Worm (Caenorhabditis elegans) whole organism, mixed stage, embryonic: Measurements from ENCODE around the gene H03G16.5.
A peak's percentile ranks its signal among the peaks of the same experiment; 100 is the strongest.

ENCODE experiments used
- M03D4.4 ChIP-seq: sonication (generic microtip); optimal IDR thresholded peaks from 2 replicates; lab custom pipeline; 2017; ENCODE audit warnings: mild to moderate bottlenecking, missing genetic modification characterization, missing compliant biosample characterization
- bed-3 ChIP-seq: fragments of 200-800 bp; sonication (Bioruptor generic); optimal IDR thresholded peaks from 3 replicates; lab custom pipeline; 2018; ENCODE audit warnings: mild to moderate bottlenecking, missing genetic modification characterization, moderate library complexity, missing compliant biosample characterization
- blmp-1 ChIP-seq: fragments of 150-350 bp; optimal IDR thresholded peaks from 2 replicates; lab custom pipeline; 2014; ENCODE audit warnings: missing biosample characterization, missing genetic modification characterization
- ceh-39 ChIP-seq: fragments of 150-350 bp; optimal IDR thresholded peaks from 2 replicates; lab custom pipeline; 2014; ENCODE audit warnings: missing biosample characterization, missing genetic modification characterization
- ceh-43 ChIP-seq: fragments of 200-800 bp; sonication (Bioruptor generic); optimal IDR thresholded peaks from 2 replicates; lab custom pipeline; 2018; ENCODE audit warnings: mild to moderate bottlenecking, missing genetic modification characterization, moderate library complexity, missing compliant biosample characterization
- ceh-83 ChIP-seq: fragments of 200-800 bp; sonication (Bioruptor generic); optimal IDR thresholded peaks from 2 replicates; lab custom pipeline; 2018; ENCODE audit warnings: mild to moderate bottlenecking, missing genetic modification characterization, missing compliant biosample characterization
- ces-1 ChIP-seq: fragments of 150-350 bp; optimal IDR thresholded peaks from 2 replicates; lab custom pipeline; 2014; ENCODE audit warnings: missing biosample characterization, missing genetic modification reagents, missing genetic modification characterization
- cnd-1 ChIP-seq: fragments of 200-800 bp; sonication (Bioruptor generic); optimal IDR thresholded peaks from 2 replicates; lab custom pipeline; 2018; ENCODE audit warnings: mild to moderate bottlenecking, missing genetic modification characterization, missing compliant biosample characterization
- drap-1 ChIP-seq: fragments of 200-800 bp; sonication (Bioruptor generic); optimal IDR thresholded peaks from 3 replicates; lab custom pipeline; 2018; ENCODE audit warnings: mild to moderate bottlenecking, missing genetic modification characterization, missing compliant biosample characterization
- elt-1 ChIP-seq: sonication (generic microtip); optimal IDR thresholded peaks from 2 replicates; lab custom pipeline; 2017; ENCODE audit warnings: missing genetic modification characterization, mild to moderate bottlenecking, missing compliant biosample characterization, antibody characterized with exemption, moderate library complexity, borderline replicate concordance; ENCODE audit not compliant: insufficient read depth
- elt-3 ChIP-seq: fragments of 150-350 bp; optimal IDR thresholded peaks from 2 replicates; lab custom pipeline; 2014; ENCODE audit warnings: missing biosample characterization, missing genetic modification characterization
- flh-1 ChIP-seq: fragments of 200-800 bp; sonication (Bioruptor generic); optimal IDR thresholded peaks from 2 replicates; lab custom pipeline; 2018; ENCODE audit warnings: mild to moderate bottlenecking, missing genetic modification characterization, moderate library complexity, missing compliant biosample characterization
- ham-2 ChIP-seq: fragments of 200-800 bp; sonication (Bioruptor generic); optimal IDR thresholded peaks from 2 replicates; lab custom pipeline; 2018; ENCODE audit warnings: mild to moderate bottlenecking, missing genetic modification characterization, missing compliant biosample characterization
- hlh-1 ChIP-seq: fragments of 150-350 bp; optimal IDR thresholded peaks from 2 replicates; lab custom pipeline; 2014; ENCODE audit warnings: missing biosample characterization, missing genetic modification reagents, missing genetic modification characterization
- lin-13 ChIP-seq: fragments of 150-350 bp; optimal IDR thresholded peaks from 2 replicates; lab custom pipeline; 2014; ENCODE audit warnings: missing biosample characterization, missing genetic modification characterization
- lin-32 ChIP-seq: fragments of 200-800 bp; sonication (Bioruptor generic); optimal IDR thresholded peaks from 2 replicates; lab custom pipeline; 2018; ENCODE audit warnings: mild to moderate bottlenecking, missing genetic modification characterization, missing compliant biosample characterization
- lsy-2 ChIP-seq: fragments of 150-350 bp; optimal IDR thresholded peaks from 2 replicates; lab custom pipeline; 2014; ENCODE audit warnings: missing biosample characterization, missing genetic modification characterization
- mab-5 ChIP-seq: fragments of 150-350 bp; optimal IDR thresholded peaks from 2 replicates; lab custom pipeline; 2014; ENCODE audit warnings: missing biosample characterization, missing genetic modification characterization
- mep-1 ChIP-seq: fragments of 150-350 bp; optimal IDR thresholded peaks from 2 replicates; lab custom pipeline; 2017; ENCODE audit warnings: missing biosample characterization, missing genetic modification reagents, missing genetic modification characterization, inconsistent platforms
- mls-2 ChIP-seq: sonication (generic microtip); optimal IDR thresholded peaks from 2 replicates; lab custom pipeline; 2016; ENCODE audit warnings: mild to moderate bottlenecking, missing genetic modification characterization, moderate library complexity, missing compliant biosample characterization
- nhr-12 ChIP-seq: fragments of 150-350 bp; optimal IDR thresholded peaks from 2 replicates; lab custom pipeline; 2014; ENCODE audit warnings: missing biosample characterization, missing genetic modification characterization
- nhr-2 ChIP-seq: fragments of 150-350 bp; optimal IDR thresholded peaks from 2 replicates; lab custom pipeline; 2014; ENCODE audit warnings: missing biosample characterization, missing genetic modification characterization
- nhr-237 ChIP-seq: fragments of 150-350 bp; optimal IDR thresholded peaks from 2 replicates; lab custom pipeline; 2014; ENCODE audit warnings: missing biosample characterization, missing genetic modification characterization
- nhr-28 ChIP-seq: fragments of 150-350 bp; optimal IDR thresholded peaks from 2 replicates; lab custom pipeline; 2014; ENCODE audit warnings: missing biosample characterization, missing genetic modification characterization
- nhr-76 ChIP-seq: sonication (generic microtip); optimal IDR thresholded peaks from 2 replicates; lab custom pipeline; 2017; ENCODE audit warnings: missing biosample characterization, missing genetic modification characterization
- pha-4 ChIP-seq: fragments of 150-350 bp; optimal IDR thresholded peaks from 2 replicates; lab custom pipeline; 2018; ENCODE audit warnings: missing biosample characterization, missing genetic modification reagents, missing genetic modification characterization
- sem-2 ChIP-seq: fragments of 200-800 bp; sonication (Bioruptor generic); optimal IDR thresholded peaks from 2 replicates; lab custom pipeline; 2018; ENCODE audit warnings: mild to moderate bottlenecking, missing genetic modification characterization, missing compliant biosample characterization
- snpc-4 ChIP-seq: fragments of 150-350 bp; optimal IDR thresholded peaks from 2 replicates; lab custom pipeline; 2014; ENCODE audit warnings: missing biosample characterization, missing genetic modification characterization
- sptf-1 ChIP-seq: sonication (generic microtip); optimal IDR thresholded peaks from 2 replicates; lab custom pipeline; 2017; ENCODE audit warnings: mild to moderate bottlenecking, missing genetic modification characterization, moderate library complexity, missing compliant biosample characterization
- tbx-8 ChIP-seq: fragments of 200-800 bp; sonication (Bioruptor generic); optimal IDR thresholded peaks from 2 replicates; lab custom pipeline; 2018; ENCODE audit warnings: mild to moderate bottlenecking, missing genetic modification characterization, moderate library complexity, missing compliant biosample characterization
- unc-120 ChIP-seq: sonication (generic microtip); optimal IDR thresholded peaks from 2 replicates; lab custom pipeline; 2017; ENCODE audit warnings: missing genetic modification characterization, missing compliant biosample characterization; ENCODE audit not compliant: poor library complexity, severe bottlenecking
- unc-39 ChIP-seq: fragments of 150-350 bp; optimal IDR thresholded peaks from 2 replicates; lab custom pipeline; 2014; ENCODE audit warnings: missing biosample characterization, missing genetic modification characterization
- unc-62 ChIP-seq: fragments of 150-350 bp; optimal IDR thresholded peaks from 2 replicates; lab custom pipeline; 2014; ENCODE audit warnings: missing biosample characterization, missing genetic modification reagents, missing genetic modification characterization
- zip-8 ChIP-seq: fragments of 150-350 bp; optimal IDR thresholded peaks from 2 replicates; lab custom pipeline; 2014; ENCODE audit warnings: missing biosample characterization, missing genetic modification characterization
- ztf-11 ChIP-seq: fragments of 150-350 bp; optimal IDR thresholded peaks from 2 replicates; lab custom pipeline; 2014; ENCODE audit warnings: missing biosample characterization, missing genetic modification characterization

Gene H03G16.5

ce11 chrX:15047541-15047940, 9.1 kb downstream of the H03G16.5 start:
- TF ChIP-seq ham-2 (GFP tag; lab: Kevin White, UChicago) (no peak), nhr-12 (tag; lab: Kevin White, UChicago) (no peak), elt-1 (tag; lab: Kevin White, UChicago) (no peak), lsy-2 (tag; lab: Kevin White, UChicago) (no peak), hlh-1 (no peak), nhr-237 (no peak), nhr-28 (tag; lab: Kevin White, UChicago) (no peak), cnd-1 (tag; lab: Kevin White, UChicago) (no peak), nhr-2 (tag; lab: Kevin White, UChicago) (no peak), ceh-83 (no peak), pha-4 (tag; lab: Kevin White, UChicago) (no peak)

- TF ChIP-seq ceh-39 (tag; lab: Kevin White, UChicago) = no peak
- TF ChIP-seq bed-3 (GFP tag; lab: Kevin White, UChicago) = no peak
- no peak for TF ChIP-seq nhr-237
- no peak for TF ChIP-seq blmp-1 (tag; lab: Kevin White, UChicago)
- no peak for TF ChIP-seq ceh-83
- TF ChIP-seq mab-5 (tag; lab: Kevin White, UChicago) = no peak
- no peak for TF ChIP-seq nhr-2 (tag; lab: Kevin White, UChicago)
- no peak for TF ChIP-seq sptf-1 (tag; lab: Kevin White, UChicago)
These were observed 11.2 kb downstream of the H03G16.5 start for ce11 chrX:15045401-15045800.

- TF ChIP-seq lin-13 (tag; lab: Kevin White, UChicago) (no peak), unc-62 (GFP tag; lab: Kevin White, UChicago) (no peak), sem-2 (GFP tag; lab: Kevin White, UChicago) (no peak), pha-4 (tag; lab: Kevin White, UChicago) (no peak), ham-2 (GFP tag; lab: Kevin White, UChicago) (no peak), flh-1 (GFP tag; lab: Kevin White, UChicago) (no peak), tbx-8 (no peak), nhr-76 (tag; lab: Kevin White, UChicago) (no peak), bed-3 (GFP tag; lab: Kevin White, UChicago) (no peak), snpc-4 (no peak), mab-5 (tag; lab: Kevin White, UChicago) (no peak), mep-1 (tag; lab: Kevin White, UChicago) (no peak), ceh-83 (no peak), drap-1 (GFP tag; lab: Kevin White, UChicago) (no peak), M03D4.4 (tag; lab: Kevin White, UChicago) (no peak), ces-1 (GFP tag; lab: Kevin White, UChicago) (no peak), nhr-2 (tag; lab: Kevin White, UChicago) (no peak), hlh-1 (no peak), lin-32 (no peak)
These were observed 14.1 kb downstream of the H03G16.5 start for ce11 chrX:15042549-15042948.

- no peak for TF ChIP-seq lin-32
- peak; percentile 98 for TF ChIP-seq ces-1 (GFP tag; lab: Kevin White, UChicago)
These were observed 15.3 kb downstream of the H03G16.5 start for ce11 chrX:15041340-15041739.

ce11 chrX:15040552-15041080, 16.0 kb downstream of the H03G16.5 start, which contains the start of gene C18B12.4:
C18B12.4 (minus strand) TSS chrX:15040602.
- TF ChIP-seq nhr-237 (peak; percentile 77), mep-1 (tag; lab: Kevin White, UChicago) (peak; percentile 78), unc-39 (tag; lab: Kevin White, UChicago) (peak; percentile 92), M03D4.4 (tag; lab: Kevin White, UChicago) (peak; percentile 19), blmp-1 (tag; lab: Kevin White, UChicago) (no peak), nhr-76 (tag; lab: Kevin White, UChicago) (no peak), hlh-1 (peak; percentile 99), zip-8 (tag; lab: Kevin White, UChicago) (no peak), lin-13 (tag; lab: Kevin White, UChicago) (peak; percentile 89), lin-32 (no peak), ceh-43 (GFP tag; lab: Kevin White, UChicago) (no peak), tbx-8 (peak; percentile 22), ceh-39 (tag; lab: Kevin White, UChicago) (peak; percentile 65), cnd-1 (tag; lab: Kevin White, UChicago) (peak; percentile 72), drap-1 (GFP tag; lab: Kevin White, UChicago) (peak; percentile 74), ztf-11 (tag; lab: Kevin White, UChicago) (no peak), ces-1 (GFP tag; lab: Kevin White, UChicago) (no peak), sptf-1 (tag; lab: Kevin White, UChicago) (peak; percentile 77), mab-5 (tag; lab: Kevin White, UChicago) (no peak), flh-1 (GFP tag; lab: Kevin White, UChicago) (no peak), snpc-4 (no peak), ceh-83 (no peak), unc-120 (tag; lab: Kevin White, UChicago) (peak; percentile 12), ham-2 (GFP tag; lab: Kevin White, UChicago) (peak; percentile 90), pha-4 (tag; lab: Kevin White, UChicago) (peak; percentile 92), bed-3 (GFP tag; lab: Kevin White, UChicago) (no peak), nhr-12 (tag; lab: Kevin White, UChicago) (no peak), sem-2 (GFP tag; lab: Kevin White, UChicago) (no peak), elt-3 (tag; lab: Kevin White, UChicago) (peak; percentile 20), unc-62 (GFP tag; lab: Kevin White, UChicago) (peak; percentile 78), nhr-2 (tag; lab: Kevin White, UChicago) (peak; percentile 55), lsy-2 (tag; lab: Kevin White, UChicago) (peak; percentile 59), nhr-28 (tag; lab: Kevin White, UChicago) (no peak), mls-2 (tag; lab: Kevin White, UChicago) (peak; percentile 67), elt-1 (tag; lab: Kevin White, UChicago) (peak; percentile 28)
